Worm (Caenorhabditis elegans) whole organism, L4/young adult: Measurements from ENCODE around the gene clec-74.

Source experiments
- W03F9.2 ChIP-seq: fragments of 150-350 bp; optimal IDR thresholded peaks from 2 replicates; lab custom pipeline; 2014; ENCODE audit warnings: missing biosample characterization, missing genetic modification characterization
- dao-5 ChIP-seq: sonication (generic microtip); optimal IDR thresholded peaks from 2 replicates; lab custom pipeline; 2016; ENCODE audit warnings: missing genotype, missing genetic modification characterization, moderate library complexity, missing compliant biosample characterization
- him-1 ChIP-seq: sonication (generic microtip); optimal IDR thresholded peaks from 2 replicates; lab custom pipeline; 2016; ENCODE audit warnings: missing genotype, missing genetic modification reagents, missing genetic modification characterization, missing compliant biosample characterization

The clec-74 gene

DNA sequence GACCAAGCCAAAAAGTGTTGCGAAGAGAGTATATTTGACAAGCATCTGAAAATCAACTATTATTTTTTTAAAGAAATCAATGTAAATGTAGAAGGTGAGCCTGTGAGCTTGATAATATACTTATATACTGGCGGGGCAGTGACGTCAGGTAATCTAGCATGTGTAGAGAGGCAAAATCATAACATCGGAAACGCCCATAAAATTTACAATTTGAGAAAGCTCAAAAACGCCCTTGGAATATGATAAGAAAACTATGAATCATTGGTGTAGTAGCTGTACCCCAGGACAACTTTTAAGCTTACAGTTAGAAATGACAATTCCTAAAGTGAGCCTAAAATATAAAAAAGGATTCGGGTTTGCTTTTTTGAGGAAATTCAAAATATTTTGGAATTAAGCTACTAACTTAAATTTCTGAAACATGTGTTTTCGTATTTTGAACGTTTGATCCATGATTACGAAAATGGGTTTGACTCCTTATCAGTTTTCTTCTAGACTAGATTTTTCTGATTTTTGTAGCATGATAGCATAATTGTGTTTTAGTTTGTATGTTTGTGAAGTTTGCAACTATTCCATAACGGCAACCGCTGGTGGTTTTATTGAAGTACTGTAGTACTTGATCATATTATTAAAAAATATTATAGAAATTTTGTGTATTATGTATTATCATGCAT is 15.0 kb upstream of the clec-74 start, which contains the start of gene clec-174:
clec-174 (minus strand) TSS at position 51 of the 671 bp plus-strand sequence.
- TF ChIP-seq him-1 (no peak), W03F9.2 (tag; lab: Kevin White, UChicago) (no peak), dao-5 (tag; lab: Kevin White, UChicago) (no peak)

- no peak for TF ChIP-seq W03F9.2 (tag; lab: Kevin White, UChicago)
- TF ChIP-seq dao-5 (tag; lab: Kevin White, UChicago), result no peak
- TF ChIP-seq him-1, result no peak
Measured at ce11 chrIV:3943003-3943402, 13.8 kb upstream of the clec-74 start, which contains the start of gene Y46C8AL.11. TSS of gene Y46C8AL.11 (plus strand) at chrIV:3943303.

- TF ChIP-seq him-1, result no peak
- TF ChIP-seq W03F9.2 (tag; lab: Kevin White, UChicago), result no peak
- TF ChIP-seq dao-5 (tag; lab: Kevin White, UChicago), result no peak
Measured at ce11 chrIV:3944459-3944858, 12.3 kb upstream of the clec-74 start, which contains the start of gene clec-72. TSS of gene clec-72 (plus strand) at chrIV:3944816.

DNA sequence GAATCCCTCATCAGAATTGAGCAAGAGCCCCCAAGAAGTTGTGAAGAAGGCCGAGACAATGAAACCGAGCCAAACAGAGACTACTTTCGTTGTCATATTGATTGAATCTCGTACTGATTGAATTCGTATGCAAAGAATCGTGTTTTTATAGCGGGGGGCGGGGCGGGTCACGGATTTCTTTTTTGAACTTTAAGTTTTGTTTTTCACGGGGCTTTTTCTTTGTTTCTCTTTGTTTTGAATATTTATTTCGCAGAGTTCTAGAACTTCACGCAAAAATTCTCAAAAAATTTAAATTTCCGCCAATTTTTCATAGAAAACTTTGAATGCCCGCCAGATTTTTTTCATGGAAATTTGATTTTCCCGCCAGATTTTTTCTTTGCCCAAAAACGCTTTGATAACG is 710 bp upstream of the clec-74 start, which contains the start of gene clec-73:
clec-73 (minus strand) TSS at position 101 of the 400 bp plus-strand sequence.
- TF ChIP-seq him-1 (no peak), W03F9.2 (tag; lab: Kevin White, UChicago) (no peak), dao-5 (tag; lab: Kevin White, UChicago) (no peak)

ce11 chrIV:3960396-3960795 is 3.6 kb downstream of the clec-74 start, which contains the start of gene clec-75:
TSS of gene clec-75 (plus strand) at chrIV:3960734.
- no peak for TF ChIP-seq him-1
- TF ChIP-seq dao-5 (tag; lab: Kevin White, UChicago), result no peak
- no peak for TF ChIP-seq W03F9.2 (tag; lab: Kevin White, UChicago)

DNA sequence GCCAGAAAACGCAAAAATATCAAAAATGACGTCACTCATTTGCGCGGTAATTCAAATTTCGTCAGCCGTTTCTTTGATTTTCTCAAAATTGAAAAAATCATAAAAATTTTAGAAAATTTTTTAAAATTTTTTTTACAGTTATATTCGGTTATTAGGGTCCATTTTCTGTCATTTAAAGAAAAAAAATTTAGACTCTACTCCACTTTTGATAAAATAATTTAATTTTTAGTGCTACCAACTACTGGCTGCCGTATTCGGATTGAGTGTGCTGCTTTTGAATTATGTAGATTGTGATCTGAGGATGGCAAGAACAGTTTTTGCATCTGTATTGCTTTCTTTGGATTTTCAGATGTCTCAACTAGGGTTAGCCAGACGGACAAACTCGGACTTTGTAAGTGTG is 5.8 kb downstream of the clec-74 start, which contains the start of gene Y46C8AM.1:
Y46C8AM.1 (plus strand) TSS at position 301 of the 400 bp plus-strand sequence.
- TF ChIP-seq dao-5 (tag; lab: Kevin White, UChicago) (no peak), W03F9.2 (tag; lab: Kevin White, UChicago) (no peak), him-1 (no peak)

DNA sequence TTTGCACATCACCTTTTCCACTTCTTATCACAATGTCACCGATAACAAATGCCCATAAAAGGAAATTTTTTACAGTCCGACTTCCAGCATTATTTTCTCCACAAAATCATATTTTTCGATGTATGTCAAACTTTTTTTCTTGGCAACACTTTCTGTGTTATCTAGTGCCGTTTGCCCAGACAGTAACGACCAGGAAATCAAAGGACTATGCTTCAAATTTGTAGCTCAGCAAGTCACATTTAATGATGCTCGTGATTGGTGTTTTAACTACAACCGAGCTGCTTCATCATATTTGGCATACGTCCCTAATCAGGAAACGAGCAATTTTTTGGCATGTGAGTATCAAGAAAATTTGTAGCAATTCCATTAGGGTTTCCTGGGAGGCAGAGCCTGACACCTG is 6.7 kb downstream of the clec-74 start:
- no peak for TF ChIP-seq dao-5 (tag; lab: Kevin White, UChicago)
- TF ChIP-seq W03F9.2 (tag; lab: Kevin White, UChicago), result no peak
- TF ChIP-seq him-1, result no peak

ce11 chrIV:3965013-3965412 is 8.2 kb downstream of the clec-74 start, which contains the start of gene clec-76:
TSS of gene clec-76 (plus strand) at chrIV:3965246.
- TF ChIP-seq dao-5 (tag; lab: Kevin White, UChicago), result no peak
- no peak for TF ChIP-seq W03F9.2 (tag; lab: Kevin White, UChicago)
- no peak for TF ChIP-seq him-1

DNA sequence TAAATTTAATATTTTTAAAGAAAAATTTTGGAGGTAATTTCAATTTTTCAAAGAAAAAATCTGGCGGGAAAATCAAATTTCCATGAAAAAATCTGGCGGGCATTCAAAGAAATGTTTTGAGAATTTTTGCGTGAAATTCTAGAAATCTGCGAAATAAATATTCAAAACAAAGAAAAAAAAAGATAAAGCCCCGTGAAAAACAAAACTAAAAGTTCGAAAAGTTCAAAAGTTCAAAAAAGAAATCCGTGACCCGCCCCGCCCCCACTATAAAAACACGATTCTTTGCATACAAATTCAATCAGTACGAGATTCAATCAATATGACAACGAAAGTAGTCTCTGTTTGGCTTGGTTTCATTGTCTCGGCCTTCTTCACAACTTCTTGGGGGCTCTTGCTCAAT is 16.2 kb downstream of the clec-74 start, which contains the start of gene clec-79:
clec-79 (plus strand) TSS at position 301 of the 400 bp plus-strand sequence.
- no peak for TF ChIP-seq W03F9.2 (tag; lab: Kevin White, UChicago)
- no peak for TF ChIP-seq dao-5 (tag; lab: Kevin White, UChicago)
- no peak for TF ChIP-seq him-1

- no peak for TF ChIP-seq him-1
- no peak for TF ChIP-seq W03F9.2 (tag; lab: Kevin White, UChicago)
- no peak for TF ChIP-seq dao-5 (tag; lab: Kevin White, UChicago)
Measured at ce11 chrIV:3977965-3978523, 21.2 kb downstream of the clec-74 start, which contains the start of gene srh-220. TSS of gene srh-220 (minus strand) at chrIV:3978015.

DNA sequence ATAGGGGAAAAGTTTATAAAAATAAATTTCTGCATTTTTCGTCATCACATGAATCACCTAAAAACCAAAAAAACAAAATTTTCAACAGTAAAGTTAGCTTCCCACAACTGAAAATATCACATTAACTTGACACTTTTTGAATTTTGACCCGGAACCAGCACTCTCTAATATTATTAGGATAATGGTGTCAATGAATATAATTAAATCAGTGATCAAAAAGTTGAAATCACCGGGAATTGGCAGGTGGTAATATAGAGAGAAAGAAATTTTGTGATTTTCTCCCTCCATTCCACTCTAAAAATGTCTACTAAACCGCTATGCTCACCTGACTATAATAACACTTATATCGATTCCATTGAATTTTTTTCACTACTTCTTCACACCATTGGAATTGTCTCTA is 22.7 kb downstream of the clec-74 start, which contains the start of gene srh-222:
srh-222 (plus strand) TSS at position 301 of the 400 bp plus-strand sequence.
- TF ChIP-seq him-1 (no peak), dao-5 (tag; lab: Kevin White, UChicago) (no peak), W03F9.2 (tag; lab: Kevin White, UChicago) (no peak)

- TF ChIP-seq W03F9.2 (tag; lab: Kevin White, UChicago) (no peak), dao-5 (tag; lab: Kevin White, UChicago) (no peak), him-1 (no peak)
Measured at ce11 chrIV:3981601-3982000, 24.8 kb downstream of the clec-74 start, which contains the start of gene srh-223. TSS of gene srh-223 (plus strand) at chrIV:3981901.

DNA sequence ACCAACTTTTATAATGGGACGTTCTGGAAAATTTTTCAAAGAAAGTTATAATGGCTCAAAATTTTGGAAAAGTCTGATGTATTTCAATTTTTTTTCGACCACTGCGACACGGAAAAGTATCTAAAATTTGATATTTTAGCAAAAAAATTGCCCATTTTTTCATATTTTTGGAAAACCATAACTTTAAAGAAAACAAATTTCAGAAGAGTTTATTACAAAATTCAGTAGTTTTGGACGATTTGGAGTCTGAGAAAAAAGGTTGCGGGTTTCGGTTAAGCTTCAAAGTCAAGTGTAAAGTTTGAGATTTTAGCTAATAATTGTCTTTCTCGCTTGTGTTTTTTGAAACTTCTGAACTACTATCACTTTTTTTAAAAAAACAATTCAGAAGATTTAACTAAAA is 31.3 kb downstream of the clec-74 start:
- no peak for TF ChIP-seq him-1
- no peak for TF ChIP-seq dao-5 (tag; lab: Kevin White, UChicago)
- no peak for TF ChIP-seq W03F9.2 (tag; lab: Kevin White, UChicago)

DNA sequence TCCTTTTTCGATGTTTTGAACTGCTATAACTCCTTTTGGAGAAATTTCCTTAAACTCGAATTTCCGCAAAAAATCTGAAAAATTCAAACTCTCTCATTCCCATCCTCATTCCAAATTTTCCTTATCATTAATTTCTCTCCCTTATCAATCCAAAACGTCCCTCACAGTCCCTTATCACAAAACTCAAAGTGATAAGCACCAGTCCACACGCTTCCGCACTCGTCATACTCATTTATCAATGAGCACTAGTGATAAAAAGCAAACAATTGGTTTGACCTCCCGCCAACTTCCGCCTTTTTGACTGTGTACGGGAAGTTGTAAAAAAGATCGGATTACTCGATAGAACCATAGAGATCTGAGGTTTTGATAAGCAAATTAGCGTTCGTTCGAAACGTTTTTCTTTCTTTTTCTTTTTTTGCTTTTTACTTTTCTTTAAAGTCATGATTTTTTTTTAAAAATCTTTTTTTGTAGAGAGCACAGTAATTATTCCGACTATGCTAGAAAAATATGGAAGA is 31.9 kb downstream of the clec-74 start, which contains the start of gene clec-78:
clec-78 (plus strand) TSS at position 465 of the 515 bp plus-strand sequence.
- TF ChIP-seq W03F9.2 (tag; lab: Kevin White, UChicago) (no peak), dao-5 (tag; lab: Kevin White, UChicago) (no peak), him-1 (no peak)
